Worm (Caenorhabditis elegans) whole organism, late embryonic: Measurements from ENCODE around the gene ceh-100.

ENCODE experiments used
- F13H6.1 ChIP-seq: sonication (generic microtip); optimal IDR thresholded peaks from 2 replicates; lab custom pipeline; 2016; ENCODE audit warnings: missing genetic modification characterization, missing compliant biosample characterization
- ama-1 ChIP-seq: fragments of 150-350 bp; optimal IDR thresholded peaks from 2 replicates; lab custom pipeline; 2014
- hlh-15 ChIP-seq: sonication (generic microtip); optimal IDR thresholded peaks from 2 replicates; lab custom pipeline; 2016; ENCODE audit warnings: missing genetic modification characterization, missing compliant biosample characterization
- nfya-1 ChIP-seq: sonication (generic microtip); optimal IDR thresholded peaks from 2 replicates; lab custom pipeline; 2017; ENCODE audit warnings: missing genetic modification characterization, mild to moderate bottlenecking, missing compliant biosample characterization, antibody characterized with exemption, moderate library complexity
- nhr-11 ChIP-seq: fragments of 150-350 bp; optimal IDR thresholded peaks from 2 replicates; lab custom pipeline; 2014; ENCODE audit warnings: missing biosample characterization, missing genetic modification characterization
- pax-1 ChIP-seq: fragments of 150-350 bp; optimal IDR thresholded peaks from 2 replicates; lab custom pipeline; 2014; ENCODE audit warnings: missing biosample characterization, missing genetic modification characterization
- pha-4 ChIP-seq: fragments of 150-350 bp; optimal IDR thresholded peaks from 2 replicates; lab custom pipeline; 2018; ENCODE audit warnings: missing biosample characterization, missing genetic modification reagents, missing genetic modification characterization
- pqm-1 ChIP-seq: sonication (generic microtip); optimal IDR thresholded peaks from 2 replicates; lab custom pipeline; 2016; ENCODE audit warnings: missing genetic modification characterization, missing compliant biosample characterization
- rnt-1 ChIP-seq: sonication (generic microtip); optimal IDR thresholded peaks from 2 replicates; lab custom pipeline; 2016; ENCODE audit warnings: missing genetic modification characterization, missing compliant biosample characterization
- unc-86 ChIP-seq: sonication (generic microtip); optimal IDR thresholded peaks from 2 replicates; lab custom pipeline; 2016; ENCODE audit warnings: missing genetic modification characterization, missing compliant biosample characterization
- ztf-16 ChIP-seq: sonication (generic microtip); optimal IDR thresholded peaks from 2 replicates; lab custom pipeline; 2017; ENCODE audit warnings: missing genetic modification characterization, missing compliant biosample characterization

ce11 chrII:12626120-12626624 lies 22.7 kb upstream of the ceh-100 start:
- TF ChIP-seq pha-4 (tag; lab: Kevin White, UChicago) (no peak), nhr-11 (tag; lab: Kevin White, UChicago) (no peak), hlh-15 (no peak), pqm-1 (tag; lab: Kevin White, UChicago) (no peak), nfya-1 (no peak), F13H6.1 (tag; lab: Kevin White, UChicago) (no peak), ama-1 (lab: Kevin White, UChicago) (no peak), pax-1 (tag; lab: Kevin White, UChicago) (no peak), rnt-1 (tag; lab: Kevin White, UChicago) (no peak), unc-86 (tag; lab: Kevin White, UChicago) (no peak), ztf-16 (tag; lab: Kevin White, UChicago) (no peak)
